Fruit fly (Drosophila melanogaster) ovary, adult (tissue): ENCODE measurements around the gene CG31673.

Source experiments
- CG17801 ChIP-seq: fragments of 200-800 bp; optimal IDR thresholded peaks from 2 replicates; lab custom pipeline; 2019; ENCODE audit warnings: missing biosample characterization, mild to moderate bottlenecking, missing genetic modification characterization, moderate library complexity; ENCODE audit not compliant: partially characterized antibody

Gene CG31673

DNA sequence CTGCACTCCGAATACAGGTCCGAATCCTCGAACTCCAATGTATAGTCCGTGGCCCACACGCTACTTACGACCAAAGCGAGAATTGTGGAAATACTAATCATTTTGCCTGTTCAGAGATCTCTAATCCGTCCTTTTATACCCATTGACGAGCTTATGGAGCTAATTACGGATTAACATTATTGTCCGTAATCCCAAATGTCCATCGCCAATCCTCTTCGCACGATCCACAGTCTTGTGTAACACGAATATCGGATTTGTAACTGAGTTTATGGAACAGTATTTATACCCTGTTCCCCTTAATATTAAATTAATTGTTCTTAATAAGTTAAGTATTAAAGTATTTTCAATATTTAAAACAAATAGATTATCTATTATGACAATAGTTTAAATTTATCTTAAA lies 11.0 kb upstream of the CG31673 start, which contains the start of gene CheB38a:
TSS of gene CheB38a (minus strand) at position 101 of the 400 bp plus-strand sequence.
- no peak for TF ChIP-seq CG17801

DNA sequence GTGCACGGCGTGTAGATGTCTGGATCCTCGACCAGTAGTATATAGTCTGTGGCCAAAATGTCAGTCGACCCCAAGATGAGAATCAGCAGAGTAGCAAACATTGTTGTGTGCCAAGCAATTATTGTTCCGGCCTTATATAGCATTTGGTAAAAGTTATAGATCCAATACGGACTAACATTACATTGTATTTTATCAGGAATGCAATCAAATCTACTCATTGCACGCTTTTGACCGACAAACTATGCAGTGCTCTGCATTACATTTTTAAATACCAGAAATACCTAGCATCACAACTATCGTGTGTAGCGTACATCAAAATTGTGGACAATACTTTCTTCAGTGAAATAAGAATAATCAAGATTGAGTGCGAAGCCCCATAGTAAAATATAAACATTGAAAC lies 8.6 kb upstream of the CG31673 start, which contains the start of gene CheB38c:
TSS of gene CheB38c (minus strand) at position 101 of the 400 bp plus-strand sequence.
- no peak for TF ChIP-seq CG17801

DNA sequence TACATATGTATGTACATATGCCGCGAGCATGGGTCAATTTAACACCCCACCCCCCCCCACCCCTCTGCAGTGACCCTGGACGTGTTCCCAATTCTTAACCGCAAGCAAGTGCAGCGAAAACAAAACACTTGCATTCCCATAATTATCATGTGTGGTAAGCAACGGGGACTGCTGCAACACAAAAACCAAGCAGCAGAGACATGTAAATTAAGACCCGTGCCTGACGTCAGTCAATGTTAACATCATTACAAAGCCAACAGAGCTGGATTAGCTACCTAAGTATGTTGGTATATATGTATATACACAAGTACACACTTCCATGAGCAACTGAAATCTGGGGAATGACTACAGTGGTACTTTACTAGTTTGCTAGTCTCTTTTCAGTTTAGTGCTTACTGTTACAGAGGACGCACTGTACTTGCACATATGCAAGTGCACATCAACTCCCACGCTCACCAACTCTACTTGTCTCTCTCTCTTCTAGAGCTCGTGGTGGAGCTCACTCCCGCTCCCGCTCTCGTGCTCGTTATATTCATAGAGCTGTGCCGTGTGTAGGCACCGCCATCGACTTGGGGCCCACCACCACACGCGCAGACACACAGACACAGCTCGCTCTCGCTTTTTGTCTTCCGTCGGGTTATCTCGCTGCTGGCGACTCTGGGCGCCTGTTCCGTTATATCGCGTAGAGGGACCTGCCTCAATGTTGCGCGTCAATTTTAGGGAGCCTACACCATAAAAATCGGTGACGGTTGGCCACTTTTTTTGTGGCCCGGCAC lies 8.0 kb upstream of the CG31673 start:
- TF ChIP-seq CG17801 = peak; percentile 50

DNA sequence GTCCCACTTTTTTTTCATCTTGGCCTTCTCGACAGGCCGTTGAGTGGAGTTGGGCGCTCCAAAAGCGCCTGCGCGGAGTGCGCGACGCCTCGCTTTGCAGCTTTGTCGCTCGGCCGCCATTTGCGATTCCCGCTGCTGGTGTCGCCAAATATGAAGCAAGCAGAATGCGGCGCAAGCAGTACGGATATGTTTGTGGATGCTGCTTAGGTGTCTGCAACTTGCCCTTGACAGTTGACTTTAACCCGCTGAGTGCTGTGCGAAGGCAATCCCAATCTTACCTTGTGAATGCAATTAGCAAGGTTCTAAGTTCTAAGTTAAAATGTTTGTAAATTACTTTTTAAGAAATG lies 7.4 kb upstream of the CG31673 start:
- no peak for TF ChIP-seq CG17801

DNA sequence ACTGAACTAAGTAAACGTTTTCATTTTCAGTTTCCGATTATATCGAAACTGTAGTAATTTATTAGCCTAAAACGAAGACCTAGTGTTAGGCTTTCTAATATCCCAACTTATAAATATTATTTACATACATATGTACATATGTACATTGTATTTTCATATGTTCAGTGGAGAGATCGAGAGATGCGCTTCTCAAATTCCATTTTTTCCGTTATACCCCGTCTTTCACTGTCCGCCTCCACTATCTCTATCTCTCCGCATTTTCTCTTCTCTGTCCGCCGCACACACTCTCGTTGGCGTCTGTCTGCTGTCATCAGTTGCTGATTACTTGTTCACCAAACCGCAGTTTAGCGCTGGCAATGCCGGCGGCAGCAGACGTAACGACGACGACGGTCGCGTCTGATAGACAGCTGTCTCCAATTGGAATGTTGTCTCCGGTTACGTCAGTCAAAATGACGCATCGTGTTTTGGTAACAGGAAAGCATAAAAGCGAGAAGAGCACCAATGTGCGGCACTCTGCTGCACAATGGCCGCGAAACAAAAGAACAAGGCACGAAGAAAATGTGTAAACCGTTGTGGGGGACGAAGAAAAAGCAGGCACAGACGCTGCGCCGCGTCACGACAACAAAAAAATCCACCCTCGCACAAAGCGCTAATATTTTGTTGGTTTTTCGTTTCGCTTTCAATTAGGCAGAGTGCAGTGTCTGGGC lies 6.8 kb upstream of the CG31673 start, which contains the start of gene CG9331:
TSS of gene CG9331 (plus strand) at position 340 of the 707 bp plus-strand sequence.
- TF ChIP-seq CG17801 = no peak

DNA sequence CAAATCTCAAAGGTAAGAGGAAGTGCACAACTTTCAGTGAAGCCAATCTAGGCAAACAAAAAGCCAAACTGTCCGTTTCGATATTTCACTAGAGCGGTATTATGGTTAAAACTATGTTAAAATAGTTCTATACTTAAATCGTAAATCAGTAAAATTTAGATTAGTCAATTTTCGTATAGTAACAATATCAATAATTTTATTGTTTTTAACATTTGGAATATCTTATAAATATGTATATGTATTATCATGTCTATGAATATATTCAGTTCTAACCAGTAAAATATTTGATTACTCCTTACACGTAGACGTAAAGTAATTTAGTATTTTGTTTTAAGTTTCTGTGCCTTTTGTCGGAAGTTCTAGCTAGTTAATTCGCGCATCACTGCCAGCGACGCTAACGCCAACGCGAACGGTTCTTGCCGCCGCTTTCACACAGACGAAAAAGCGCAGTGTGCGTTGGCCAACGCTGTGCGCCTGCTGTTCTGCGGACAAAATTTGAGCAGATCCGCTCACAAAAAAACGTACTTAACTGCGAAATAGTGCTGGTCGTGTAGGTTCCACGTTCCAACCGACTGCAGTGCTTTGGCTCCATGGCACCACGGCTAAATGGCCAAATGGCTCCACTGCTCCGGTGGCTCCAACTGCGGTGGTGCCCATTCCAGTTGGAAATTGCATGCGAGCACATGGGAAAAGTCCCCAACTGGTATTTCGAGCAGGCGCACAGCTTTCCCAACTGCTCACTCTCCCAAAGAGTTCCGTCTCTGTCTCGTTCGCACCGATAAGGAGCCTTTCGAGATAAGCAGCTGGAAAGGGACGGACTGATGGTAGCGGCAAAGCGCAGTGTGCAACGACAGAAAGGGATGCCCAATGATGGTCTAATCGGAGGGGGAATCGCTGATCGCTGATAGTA lies 6.0 kb upstream of the CG31673 start:
- peak; percentile 55 for TF ChIP-seq CG17801

DNA sequence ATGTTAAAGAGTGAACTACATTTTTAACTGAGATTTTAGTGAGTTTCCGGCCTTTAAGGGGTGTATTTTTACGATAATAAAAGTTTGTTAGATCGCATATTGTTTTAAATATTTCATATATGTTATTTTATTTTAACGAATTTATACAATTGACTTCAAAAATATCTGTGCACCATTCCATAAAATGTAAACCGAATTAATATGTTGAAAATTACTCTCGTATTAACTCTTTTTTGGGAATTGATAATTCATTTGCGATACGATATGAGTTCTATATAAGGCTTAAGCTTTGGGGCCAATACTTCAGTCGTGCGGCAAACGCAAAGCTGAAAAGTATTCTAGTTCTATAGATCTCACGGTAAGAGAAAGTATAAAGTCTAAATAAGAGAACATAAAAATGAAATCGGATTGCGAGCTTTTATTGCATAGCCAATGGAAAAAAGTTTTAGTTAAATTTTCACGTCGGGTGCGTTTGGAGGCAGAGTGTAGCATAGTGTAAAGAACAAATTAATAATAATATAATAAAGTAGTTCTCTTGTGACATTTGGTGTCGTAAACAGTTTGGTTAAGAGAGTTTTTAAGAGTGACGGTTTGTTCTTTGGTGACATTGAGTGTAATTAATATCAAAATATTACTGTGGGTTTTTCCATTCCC lies 5.1 kb upstream of the CG31673 start:
- TF ChIP-seq CG17801 = no peak

DNA sequence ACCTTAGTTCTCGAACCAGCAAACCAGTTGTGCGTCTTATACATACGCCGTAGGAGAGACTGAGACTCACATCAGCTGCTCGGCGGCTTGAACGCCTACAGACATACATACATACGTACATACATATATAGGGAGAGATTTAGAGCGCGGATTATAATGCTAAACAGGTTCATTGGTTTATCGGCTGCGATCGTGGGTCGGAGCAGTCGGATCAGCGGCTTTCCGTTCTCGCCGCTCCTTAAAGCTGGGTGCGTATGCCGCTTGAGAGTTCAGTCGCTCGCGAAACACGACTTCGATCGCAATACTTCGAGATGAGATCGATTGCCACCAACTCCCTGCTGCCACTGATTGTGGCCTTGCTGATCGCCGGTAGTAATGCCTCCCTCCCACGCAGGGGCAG lies 4.1 kb upstream of the CG31673 start:
- TF ChIP-seq CG17801 = no peak

DNA sequence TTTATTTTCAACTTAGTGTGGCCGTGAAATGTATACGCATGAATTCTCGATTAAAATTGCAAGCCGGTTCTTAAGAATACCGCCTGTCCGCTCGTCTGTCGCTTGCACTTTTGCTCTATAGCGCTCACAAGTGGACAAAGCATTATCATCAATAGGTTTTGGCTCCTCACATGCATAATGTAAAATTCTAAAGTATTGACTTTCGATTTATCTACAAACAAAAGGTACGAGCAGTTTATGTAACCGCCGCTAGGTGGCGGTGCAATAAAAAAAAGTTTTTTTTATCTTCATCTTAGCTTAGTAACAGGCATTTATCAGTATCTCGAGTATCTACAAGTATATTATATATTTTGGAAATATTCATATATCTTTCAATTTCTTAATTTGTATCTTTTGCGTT lies 3.2 kb upstream of the CG31673 start:
- TF ChIP-seq CG17801 = no peak

DNA sequence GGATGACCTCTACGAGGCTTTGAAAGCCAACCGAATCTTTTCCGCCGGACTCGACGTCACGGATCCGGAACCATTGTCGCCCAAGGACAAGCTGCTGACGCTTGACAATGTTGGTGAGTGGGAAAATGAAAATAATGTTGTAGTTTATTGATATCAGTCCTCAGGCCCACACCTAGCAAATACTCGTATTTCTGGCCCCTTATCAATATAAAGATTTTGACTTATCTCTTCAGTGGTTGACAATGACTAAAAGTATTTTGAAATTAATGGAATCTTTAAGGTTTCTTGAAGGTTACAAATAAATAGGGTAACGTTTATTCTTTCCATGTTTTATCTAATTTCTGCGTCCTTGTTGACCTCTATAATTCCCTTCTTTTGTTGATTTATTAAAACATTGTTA lies 2.4 kb upstream of the CG31673 start:
- no peak for TF ChIP-seq CG17801

DNA sequence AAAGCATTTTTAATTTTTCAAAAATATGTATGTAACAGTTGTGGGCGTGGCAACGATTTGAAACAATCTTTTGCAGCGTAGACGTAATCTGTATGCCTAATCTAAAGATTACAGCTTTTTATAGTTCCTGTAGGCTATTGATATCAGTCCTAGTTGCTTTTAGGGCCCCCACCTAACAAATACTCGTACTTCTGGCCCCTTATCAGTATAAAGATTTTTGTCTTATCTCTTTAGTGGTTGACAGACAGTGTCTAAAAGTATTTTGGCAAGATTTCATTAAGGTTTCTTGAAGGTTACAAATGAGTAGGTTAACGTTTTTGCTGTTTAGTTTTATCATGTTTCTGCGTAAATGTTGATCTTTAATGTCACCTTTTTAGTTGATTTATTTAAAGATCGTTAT lies 708 bp upstream of the CG31673 start:
- no peak for TF ChIP-seq CG17801

DNA sequence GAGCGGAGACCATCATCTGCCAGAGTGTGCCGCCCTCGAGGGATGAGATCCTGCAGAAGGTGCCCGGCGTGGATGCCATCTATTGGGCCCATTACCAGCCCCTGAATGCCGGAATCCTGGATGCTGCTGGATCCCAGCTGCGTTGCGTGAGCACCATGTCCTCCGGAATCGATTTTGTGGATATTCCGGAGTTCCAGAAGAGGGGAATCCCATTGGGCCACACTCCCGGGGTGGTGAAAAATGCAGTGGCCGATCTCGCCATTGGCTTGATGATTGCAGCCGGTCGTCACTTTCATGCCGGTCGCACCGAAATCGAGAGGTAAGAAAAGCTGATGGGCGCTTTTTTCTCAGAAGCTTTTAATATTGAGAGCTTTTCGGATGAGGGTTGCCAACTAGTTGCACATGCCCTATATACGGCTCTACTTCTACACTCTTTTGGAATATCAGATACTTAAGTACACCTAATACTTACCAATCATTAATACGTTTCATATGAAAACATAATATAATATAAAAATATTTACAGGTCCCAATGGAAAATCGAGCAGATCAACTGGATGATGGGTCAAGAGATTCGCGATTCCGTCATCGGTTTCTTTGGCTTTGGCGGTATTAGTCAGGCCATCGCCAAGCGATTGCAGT lies 467 bp downstream of the CG31673 start:
- peak; percentile 26 for TF ChIP-seq CG17801

DNA sequence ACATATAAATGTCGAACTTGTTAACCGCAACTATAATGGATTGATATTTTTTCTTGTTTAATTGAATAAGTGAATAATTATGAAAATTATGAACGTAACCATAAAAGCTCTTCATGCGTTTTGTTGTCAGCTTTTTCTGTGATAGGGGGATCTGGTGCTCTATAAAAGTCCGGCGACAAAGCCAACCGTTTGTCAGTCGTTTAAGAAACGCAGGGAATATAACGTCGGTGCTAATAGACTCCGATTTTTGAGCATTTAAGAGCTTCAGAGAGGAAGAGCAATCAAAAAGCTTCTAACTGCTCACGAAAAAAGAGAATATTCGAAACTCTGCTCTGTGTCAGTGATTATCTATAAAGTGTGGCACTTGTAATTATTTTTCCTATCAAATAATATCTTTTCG lies 1.7 kb downstream of the CG31673 start, which contains the start of gene CG31674:
TSS of gene CG31674 (plus strand) at position 203 of the 400 bp plus-strand sequence.
- peak; percentile 34 for TF ChIP-seq CG17801

DNA sequence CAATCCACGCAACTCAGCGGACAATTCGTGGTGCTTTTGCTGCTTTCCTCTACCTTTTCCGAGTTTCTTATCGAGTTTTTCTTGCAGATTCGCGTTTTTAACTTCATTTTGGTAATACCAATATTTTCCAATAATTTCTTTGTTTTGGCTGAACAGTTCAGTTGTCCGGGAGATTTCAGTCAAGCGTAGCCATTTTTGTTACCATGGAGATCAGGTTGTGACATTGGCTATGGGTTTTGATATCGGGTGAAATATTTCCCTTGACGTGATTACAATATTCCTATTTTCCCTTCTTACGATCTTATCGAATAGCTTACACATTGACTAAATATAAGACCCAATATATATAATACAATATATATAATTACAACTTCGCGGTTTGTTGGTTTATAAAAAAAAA lies 6.1 kb downstream of the CG31673 start, which contains the start of gene Oseg5:
TSS of gene Oseg5 (minus strand) at position 340 of the 400 bp plus-strand sequence.
- no peak for TF ChIP-seq CG17801

DNA sequence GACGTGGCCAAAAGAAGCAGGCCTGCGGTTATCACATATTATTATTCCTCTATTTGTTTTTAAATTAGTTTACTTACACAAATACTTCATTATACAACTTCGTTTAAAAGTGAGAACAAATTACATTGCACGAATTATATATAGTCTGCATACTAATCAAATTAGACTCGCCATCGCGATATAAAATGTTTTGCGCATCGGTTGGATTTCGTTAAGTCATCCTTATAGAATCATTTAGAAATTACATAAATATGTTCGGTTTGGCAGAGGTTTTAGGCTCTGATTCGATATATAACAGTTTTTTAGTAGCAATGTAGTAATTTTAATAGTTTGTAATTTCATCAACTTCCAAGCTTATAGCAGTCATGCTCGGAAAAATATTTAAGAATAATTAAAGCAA lies 8.5 kb downstream of the CG31673 start, which contains the start of gene Spn38F:
TSS of gene Spn38F (minus strand) at position 101 of the 400 bp plus-strand sequence.
- no peak for TF ChIP-seq CG17801
